Worm (Caenorhabditis elegans): Measurements from ENCODE around the gene R11D1.3.

DNA sequence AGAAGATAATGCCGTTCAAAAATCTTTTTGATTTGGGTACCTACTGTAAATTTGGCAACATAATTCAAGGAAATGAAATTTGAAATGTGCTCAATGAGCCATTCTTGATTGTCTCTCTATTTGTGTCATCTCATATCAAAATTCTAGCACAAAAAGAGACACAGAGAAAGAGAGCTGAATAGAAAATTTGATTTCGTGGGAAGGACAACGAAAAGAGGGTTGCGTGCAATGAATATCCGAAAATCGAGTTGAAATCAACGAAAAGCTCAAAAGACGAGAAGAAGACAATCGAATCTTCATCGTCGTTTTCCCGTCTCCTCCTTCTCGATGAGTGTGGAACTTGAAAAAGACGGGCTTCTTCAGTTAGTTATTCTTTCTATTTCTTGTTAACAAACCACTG, 36.0 kb upstream of the R11D1.3 start, which contains the start of gene C15C8.5:
- TF ChIP-seq elt-3 (tag; optimal IDR thresholded peaks at IDR 0.05): no peak
- no peak for TF ChIP-seq ceh-83 (GFP tag; optimal IDR thresholded peaks at IDR 0.05)
- peak; percentile 97 for TF ChIP-seq ces-1 (GFP tag; optimal IDR thresholded peaks at IDR 0.05)
- TF ChIP-seq nhr-2 (tag; optimal IDR thresholded peaks at IDR 0.05): no peak
- TF ChIP-seq ceh-43 (GFP tag; optimal IDR thresholded peaks at IDR 0.05): no peak
- TF ChIP-seq unc-39 (tag; optimal IDR thresholded peaks at IDR 0.05): no peak
- TF ChIP-seq bed-3 (GFP tag; optimal IDR thresholded peaks at IDR 0.05): no peak
- TF ChIP-seq ztf-11 (tag; optimal IDR thresholded peaks at IDR 0.05): no peak
- TF ChIP-seq snpc-4 (tag; optimal IDR thresholded peaks at IDR 0.05): no peak
- no peak for TF ChIP-seq ceh-39 (tag; optimal IDR thresholded peaks at IDR 0.05)
- TF ChIP-seq nhr-76 (tag; optimal IDR thresholded peaks at IDR 0.05): no peak
- TF ChIP-seq lsy-2 (tag; optimal IDR thresholded peaks at IDR 0.05): no peak
- no peak for TF ChIP-seq mls-2 (tag; optimal IDR thresholded peaks at IDR 0.05)
- no peak for TF ChIP-seq unc-62 (GFP tag; optimal IDR thresholded peaks at IDR 0.05)

All from whole organism, mixed stage, embryonic.